Worm (Caenorhabditis elegans) whole organism, late embryonic: ENCODE data around the gene tlk-1.

Source experiments
- C38D4.7 ChIP-seq: fragments of 200-800 bp; sonication (Bioruptor generic); optimal IDR thresholded peaks from 2 replicates; lab custom pipeline; 2018; ENCODE audit warnings: mild to moderate bottlenecking, missing genetic modification characterization, moderate library complexity, missing compliant biosample characterization
- K09A11.1 ChIP-seq: sonication (generic microtip); optimal IDR thresholded peaks from 2 replicates; lab custom pipeline; 2017; ENCODE audit warnings: antibody characterized with exemption, mild to moderate bottlenecking, missing genetic modification characterization, missing compliant biosample characterization; ENCODE audit not compliant: insufficient read depth
- T23F11.4 ChIP-seq: fragments of 200-800 bp; sonication (Bioruptor generic); optimal IDR thresholded peaks from 2 replicates; lab custom pipeline; 2018; ENCODE audit warnings: mild to moderate bottlenecking, missing genetic modification characterization, missing compliant biosample characterization
- Y22D7AL.16 ChIP-seq: sonication (generic microtip); optimal IDR thresholded peaks from 2 replicates; lab custom pipeline; 2016; ENCODE audit warnings: missing genetic modification characterization, missing compliant biosample characterization
- ahr-1 ChIP-seq: sonication (generic microtip); optimal IDR thresholded peaks from 2 replicates; lab custom pipeline; 2016; ENCODE audit warnings: missing genetic modification characterization, missing compliant biosample characterization
- ceh-19 ChIP-seq: fragments of 200-800 bp; sonication (Bioruptor generic); optimal IDR thresholded peaks from 2 replicates; lab custom pipeline; 2018; ENCODE audit warnings: mild to moderate bottlenecking, missing genetic modification characterization, missing compliant biosample characterization
- ceh-22 ChIP-seq: sonication (generic microtip); optimal IDR thresholded peaks from 2 replicates; lab custom pipeline; 2017; ENCODE audit warnings: missing biosample characterization, missing genetic modification characterization
- ceh-24 ChIP-seq: sonication (generic microtip); optimal IDR thresholded peaks from 2 replicates; lab custom pipeline; 2016; ENCODE audit warnings: mild to moderate bottlenecking, missing genetic modification characterization, missing compliant biosample characterization
- ceh-30 ChIP-seq: fragments of 150-350 bp; optimal IDR thresholded peaks from 2 replicates; lab custom pipeline; 2014; ENCODE audit warnings: missing biosample characterization, missing genetic modification characterization
- ceh-31 ChIP-seq: sonication (generic microtip); optimal IDR thresholded peaks from 2 replicates; lab custom pipeline; 2016; ENCODE audit warnings: missing genetic modification characterization, missing compliant biosample characterization
- ceh-34 ChIP-seq: sonication (generic microtip); optimal IDR thresholded peaks from 2 replicates; lab custom pipeline; 2016; ENCODE audit warnings: mild to moderate bottlenecking, missing genetic modification characterization, missing compliant biosample characterization
- ceh-45 ChIP-seq: fragments of 200-800 bp; sonication (Bioruptor generic); IDR thresholded peaks from 2 replicates; pipeline ENCODE4 v1.3.6; 2022; ENCODE audit warnings: missing genetic modification reagents, missing genetic modification characterization, missing compliant biosample characterization
- ceh-48 ChIP-seq: sonication (generic microtip); optimal IDR thresholded peaks from 2 replicates; lab custom pipeline; 2016; ENCODE audit warnings: missing genetic modification characterization, inconsistent platforms, missing compliant biosample characterization
- ceh-9 ChIP-seq: sonication (generic microtip); optimal IDR thresholded peaks from 2 replicates; lab custom pipeline; 2016; ENCODE audit warnings: mild to moderate bottlenecking, missing genetic modification characterization, inconsistent platforms, missing compliant biosample characterization
- che-1 ChIP-seq: sonication (generic microtip); optimal IDR thresholded peaks from 2 replicates; lab custom pipeline; 2016; ENCODE audit warnings: mild to moderate bottlenecking, missing genetic modification characterization, missing compliant biosample characterization
- elt-2 ChIP-seq: sonication (generic microtip); optimal IDR thresholded peaks from 2 replicates; lab custom pipeline; 2016; ENCODE audit warnings: missing genetic modification reagents, missing genetic modification characterization, missing compliant biosample characterization
- ets-4 ChIP-seq: sonication (generic microtip); optimal IDR thresholded peaks from 2 replicates; lab custom pipeline; 2016; ENCODE audit warnings: missing genetic modification characterization, missing compliant biosample characterization
- fkh-10 ChIP-seq: fragments of 150-350 bp; optimal IDR thresholded peaks from 2 replicates; lab custom pipeline; 2014; ENCODE audit warnings: missing biosample characterization, missing genetic modification reagents, missing genetic modification characterization
- hlh-6 ChIP-seq: sonication (generic microtip); optimal IDR thresholded peaks from 2 replicates; lab custom pipeline; 2016; ENCODE audit warnings: missing genotype, missing genetic modification characterization, missing compliant biosample characterization
- lin-11 ChIP-seq: fragments of 200-800 bp; sonication (Bioruptor generic); optimal IDR thresholded peaks from 2 replicates; lab custom pipeline; 2018; ENCODE audit warnings: mild to moderate bottlenecking, missing genetic modification characterization, missing compliant biosample characterization
- mec-3 ChIP-seq: sonication (generic microtip); optimal IDR thresholded peaks from 2 replicates; lab custom pipeline; 2016; ENCODE audit warnings: borderline replicate concordance, missing genetic modification characterization, missing compliant biosample characterization
- nfya-1 ChIP-seq: sonication (generic microtip); optimal IDR thresholded peaks from 2 replicates; lab custom pipeline; 2017; ENCODE audit warnings: missing genetic modification characterization, mild to moderate bottlenecking, missing compliant biosample characterization, antibody characterized with exemption, moderate library complexity
- nhr-11 ChIP-seq: fragments of 150-350 bp; optimal IDR thresholded peaks from 2 replicates; lab custom pipeline; 2014; ENCODE audit warnings: missing biosample characterization, missing genetic modification characterization
- nhr-232 ChIP-seq: sonication (generic microtip); optimal IDR thresholded peaks from 2 replicates; lab custom pipeline; 2016; ENCODE audit warnings: missing genetic modification characterization, missing compliant biosample characterization
- pag-3 ChIP-seq: sonication (generic microtip); optimal IDR thresholded peaks from 2 replicates; lab custom pipeline; 2016; ENCODE audit warnings: missing compliant biosample characterization, missing genetic modification characterization, borderline replicate concordance
- pat-9 ChIP-seq: fragments of 200-800 bp; sonication (Bioruptor generic); optimal IDR thresholded peaks from 2 replicates; lab custom pipeline; 2018; ENCODE audit warnings: mild to moderate bottlenecking, missing genetic modification characterization, moderate library complexity, missing compliant biosample characterization
- pax-1 ChIP-seq: fragments of 150-350 bp; optimal IDR thresholded peaks from 2 replicates; lab custom pipeline; 2014; ENCODE audit warnings: missing biosample characterization, missing genetic modification characterization
- sox-2 ChIP-seq: fragments of 200-800 bp; sonication (Bioruptor generic); IDR thresholded peaks from 2 replicates; pipeline ENCODE4 v1.3.6; 2022; ENCODE audit warnings: missing genetic modification reagents, missing genetic modification characterization, missing compliant biosample characterization
- syd-9 ChIP-seq: sonication (generic microtip); optimal IDR thresholded peaks from 2 replicates; lab custom pipeline; 2016; ENCODE audit warnings: mild to moderate bottlenecking, missing genetic modification characterization, moderate library complexity, missing compliant biosample characterization
- tbx-7 ChIP-seq: sonication (generic microtip); optimal IDR thresholded peaks from 2 replicates; lab custom pipeline; 2016; ENCODE audit warnings: missing genotype, missing genetic modification characterization, missing compliant biosample characterization
- ttx-3 ChIP-seq: sonication (generic microtip); optimal IDR thresholded peaks from 2 replicates; lab custom pipeline; 2016; ENCODE audit warnings: missing genetic modification reagents, missing genetic modification characterization, missing compliant biosample characterization
- unc-86 ChIP-seq: sonication (generic microtip); optimal IDR thresholded peaks from 2 replicates; lab custom pipeline; 2016; ENCODE audit warnings: missing genetic modification characterization, missing compliant biosample characterization
- zip-5 ChIP-seq: sonication (generic microtip); optimal IDR thresholded peaks from 2 replicates; lab custom pipeline; 2016; ENCODE audit warnings: missing genetic modification characterization, missing compliant biosample characterization
- ztf-16 ChIP-seq: sonication (generic microtip); optimal IDR thresholded peaks from 2 replicates; lab custom pipeline; 2017; ENCODE audit warnings: missing genetic modification characterization, missing compliant biosample characterization

tlk-1 gene

DNA sequence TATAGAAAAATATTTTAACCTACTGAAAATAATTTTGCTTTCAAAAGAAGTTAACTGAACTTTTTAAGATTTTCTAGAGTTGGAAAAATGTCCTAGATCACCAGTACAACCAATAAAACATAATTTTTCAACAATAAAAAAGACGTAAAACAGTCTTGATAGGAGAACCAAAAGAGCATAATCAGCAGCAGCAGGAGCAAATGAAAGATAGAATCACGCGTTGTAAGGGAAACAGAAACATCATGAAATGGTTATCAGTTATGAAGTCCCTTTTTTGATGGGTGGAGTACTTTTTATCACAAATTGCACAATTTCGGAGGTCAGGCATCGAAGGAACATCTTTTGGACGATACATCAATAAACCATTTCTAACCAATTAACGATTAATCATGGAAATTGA, 22.3 kb downstream of the tlk-1 start:
- no peak for TF ChIP-seq Y22D7AL.16 (tag; lab: Kevin White, UChicago)
- no peak for TF ChIP-seq ceh-24 (tag; lab: Kevin White, UChicago)
- TF ChIP-seq elt-2 = peak; percentile 73
- no peak for TF ChIP-seq che-1 (tag; lab: Kevin White, UChicago)
- TF ChIP-seq sox-2 (GFP tag; lab: Robert Waterston, UW) = no peak

DNA sequence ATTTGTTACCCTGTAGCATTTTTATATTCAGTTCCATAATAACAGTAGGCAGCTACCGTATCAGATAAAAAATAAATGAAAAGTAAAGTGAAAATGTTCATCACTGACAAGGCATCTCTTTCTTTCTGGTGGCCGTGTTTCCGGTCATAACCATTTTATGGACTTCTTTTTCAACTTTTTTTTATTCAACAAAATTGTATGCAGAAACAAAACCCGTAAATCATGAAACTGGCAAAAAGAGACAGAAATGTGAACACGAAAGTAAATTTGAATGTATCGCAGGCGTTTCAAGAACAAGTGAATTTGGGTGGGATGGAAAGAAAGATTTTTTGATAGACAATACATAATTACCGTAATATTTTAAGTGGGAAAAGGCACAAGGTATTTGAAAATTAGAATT, 25.4 kb downstream of the tlk-1 start, which contains the start of gene clec-162:
clec-162 (minus strand) TSS at position 101 of the 400 bp plus-strand sequence.
- TF ChIP-seq ceh-34 (tag; lab: Kevin White, UChicago) (no peak), ceh-30 (tag; lab: Kevin White, UChicago) (no peak), ceh-31 (tag; lab: Kevin White, UChicago) (no peak), lin-11 (tag; lab: Kevin White, UChicago) (no peak), hlh-6 (tag; lab: Kevin White, UChicago) (no peak), C38D4.7 (GFP tag; lab: Kevin White, UChicago) (no peak), ceh-22 (tag; lab: Kevin White, UChicago) (no peak), ceh-45 (GFP tag; lab: Robert Waterston, UW) (no peak), K09A11.1 (no peak), ttx-3 (tag; lab: Kevin White, UChicago) (no peak), ahr-1 (tag; lab: Kevin White, UChicago) (no peak), ets-4 (tag; lab: Kevin White, UChicago) (no peak), mec-3 (no peak), ceh-19 (no peak), T23F11.4 (GFP tag; lab: Kevin White, UChicago) (no peak), unc-86 (tag; lab: Kevin White, UChicago) (no peak), ceh-9 (tag; lab: Kevin White, UChicago) (no peak)
- TF ChIP-seq, all 69 proteins: peak for 0

ce11 chrIII:9727439-9727838, 27.8 kb downstream of the tlk-1 start, which contains the start of gene C07A9.12:
Gene C07A9.12 (minus strand): TSS chrIII:9727539.
- TF ChIP-seq pag-3 (tag; lab: Kevin White, UChicago) (no peak), pat-9 (tag; lab: Kevin White, UChicago) (no peak), fkh-10 (GFP tag; lab: Kevin White, UChicago) (no peak), sox-2 (GFP tag; lab: Robert Waterston, UW) (no peak), ztf-16 (tag; lab: Kevin White, UChicago) (no peak)

- TF ChIP-seq hlh-6 (tag; lab: Kevin White, UChicago) (no peak), ceh-48 (tag; lab: Kevin White, UChicago) (no peak), pax-1 (tag; lab: Kevin White, UChicago) (no peak), nhr-232 (no peak), ceh-45 (GFP tag; lab: Robert Waterston, UW) (no peak), nfya-1 (tag; lab: Kevin White, UChicago) (no peak), zip-5 (tag; lab: Kevin White, UChicago) (no peak), ceh-31 (tag; lab: Kevin White, UChicago) (no peak), ceh-9 (tag; lab: Kevin White, UChicago) (no peak), syd-9 (tag; lab: Kevin White, UChicago) (no peak), tbx-7 (no peak), ttx-3 (tag; lab: Kevin White, UChicago) (no peak), ceh-30 (tag; lab: Kevin White, UChicago) (no peak), K09A11.1 (no peak), ets-4 (tag; lab: Kevin White, UChicago) (no peak), nhr-11 (no peak), T23F11.4 (GFP tag; lab: Kevin White, UChicago) (no peak), elt-2 (no peak), ceh-22 (tag; lab: Kevin White, UChicago) (no peak), lin-11 (tag; lab: Kevin White, UChicago) (no peak)
- TF ChIP-seq, all 69 proteins: peak for 0
These were observed 30.7 kb downstream of the tlk-1 start for ce11 chrIII:9730407-9730806.
